Worm (Caenorhabditis elegans) whole organism, L1 larva: ENCODE results near the gene ark-1.
A peak's percentile ranks its signal among the peaks of the same experiment; 100 is the strongest.

Source experiments
- C16A3.4 ChIP-seq: fragments of 150-350 bp; optimal IDR thresholded peaks from 2 replicates; lab custom pipeline; 2014; ENCODE audit warnings: missing biosample characterization, missing genetic modification characterization
- C34B4.2 ChIP-seq: sonication (generic microtip); optimal IDR thresholded peaks from 2 replicates; lab custom pipeline; 2017; ENCODE audit warnings: mild to moderate bottlenecking, missing genetic modification characterization, missing compliant biosample characterization
- aha-1 ChIP-seq: fragments of 150-350 bp; optimal IDR thresholded peaks from 2 replicates; lab custom pipeline; 2014; ENCODE audit warnings: missing biosample characterization, missing genetic modification characterization
- ceh-82 ChIP-seq, 3 experiments: fragments of 150-350 bp in 1 of 3; sonication (generic microtip) in 2 of 3; optimal IDR thresholded peaks; 2 replicates each; lab custom pipeline; 2014 to 2017; ENCODE audit warnings: missing biosample characterization in 3 of 3, missing genetic modification characterization in 3 of 3
- dsc-1 ChIP-seq: sonication (generic microtip); optimal IDR thresholded peaks from 2 replicates; lab custom pipeline; 2016; ENCODE audit warnings: mild to moderate bottlenecking, missing genetic modification characterization, missing compliant biosample characterization
- efl-1 ChIP-seq, 4 experiments: fragments of 150-350 bp; optimal IDR thresholded peaks in 3 of 4; peaks in 1 of 4; 1 replicate in 1 of 4; 2 replicates in 3 of 4; lab custom pipeline; 2014; ENCODE audit warnings: missing biosample characterization in 2 of 4, missing genetic modification characterization in 2 of 4, missing genetic modification reagents in 2 of 4
- efl-3 ChIP-seq: fragments of 200-800 bp; sonication (Bioruptor generic); optimal IDR thresholded peaks from 2 replicates; lab custom pipeline; 2018; ENCODE audit warnings: mild to moderate bottlenecking, missing genetic modification characterization, missing compliant biosample characterization
- fos-1 ChIP-seq: fragments of 150-350 bp; optimal IDR thresholded peaks from 2 replicates; lab custom pipeline; 2014; ENCODE audit warnings: missing biosample characterization, missing genetic modification characterization
- hlh-17 ChIP-seq: fragments of 200-800 bp; sonication (Bioruptor generic); optimal IDR thresholded peaks from 2 replicates; lab custom pipeline; 2018; ENCODE audit warnings: missing genetic modification characterization, mild to moderate bottlenecking, missing compliant biosample characterization, moderate library complexity, borderline replicate concordance
- hlh-4 ChIP-seq: sonication (generic microtip); optimal IDR thresholded peaks from 2 replicates; lab custom pipeline; 2016; ENCODE audit warnings: mild to moderate bottlenecking, missing genetic modification characterization, missing compliant biosample characterization
- lin-15B ChIP-seq: fragments of 150-350 bp; sonication (generic microtip); optimal IDR thresholded peaks from 3 replicates; lab custom pipeline; 2014; ENCODE audit warnings: missing biosample characterization, missing genetic modification characterization
- lir-3 ChIP-seq: sonication (generic microtip); optimal IDR thresholded peaks from 2 replicates; lab custom pipeline; 2016; ENCODE audit warnings: mild to moderate bottlenecking, missing genetic modification characterization, moderate library complexity, missing compliant biosample characterization; ENCODE audit not compliant: poor library complexity
- nhr-47 ChIP-seq: sonication (generic microtip); optimal IDR thresholded peaks from 2 replicates; lab custom pipeline; 2016; ENCODE audit warnings: mild to moderate bottlenecking, missing genetic modification characterization, moderate library complexity, missing compliant biosample characterization
- nhr-71 ChIP-seq: sonication (generic microtip); optimal IDR thresholded peaks from 2 replicates; lab custom pipeline; 2016; ENCODE audit warnings: mild to moderate bottlenecking, missing genetic modification characterization, moderate library complexity, missing compliant biosample characterization
- nhr-84 ChIP-seq: sonication (generic microtip); optimal IDR thresholded peaks from 2 replicates; lab custom pipeline; 2017; ENCODE audit warnings: missing biosample characterization, missing genetic modification characterization
- nhr-85 ChIP-seq: sonication (generic microtip); peaks from one replicate; lab custom pipeline; 2016; ENCODE audit warnings: missing genetic modification characterization, inconsistent platforms, missing compliant biosample characterization
- pag-3 ChIP-seq: sonication (generic microtip); optimal IDR thresholded peaks from 2 replicates; lab custom pipeline; 2017; ENCODE audit warnings: missing genetic modification characterization, mild to moderate bottlenecking, missing compliant biosample characterization, antibody characterized with exemption, borderline replicate concordance; ENCODE audit not compliant: insufficient read depth
- pax-3 ChIP-seq: fragments of 200-800 bp; sonication (Bioruptor generic); optimal IDR thresholded peaks from 2 replicates; lab custom pipeline; 2018; ENCODE audit warnings: mild to moderate bottlenecking, missing genetic modification characterization, moderate library complexity, missing compliant biosample characterization
- swsn-7 ChIP-seq: sonication (generic microtip); optimal IDR thresholded peaks from 2 replicates; lab custom pipeline; 2016; ENCODE audit warnings: missing genetic modification characterization, missing compliant biosample characterization
- tbx-2 ChIP-seq: sonication (generic microtip); optimal IDR thresholded peaks from 2 replicates; lab custom pipeline; 2016; ENCODE audit warnings: missing genetic modification characterization, missing compliant biosample characterization
- unc-62 ChIP-seq: fragments of 150-350 bp; optimal IDR thresholded peaks from 2 replicates; lab custom pipeline; 2014; ENCODE audit warnings: missing biosample characterization, missing genetic modification reagents, missing genetic modification characterization
- unc-86 ChIP-seq: sonication (generic microtip); optimal IDR thresholded peaks from 2 replicates; lab custom pipeline; 2016; ENCODE audit warnings: missing genetic modification characterization, missing compliant biosample characterization
- unc-98 ChIP-seq: fragments of 200-800 bp; sonication (Bioruptor generic); IDR thresholded peaks from 2 replicates; pipeline ENCODE4 v1.3.6; 2022; ENCODE audit warnings: missing genetic modification characterization, missing compliant biosample characterization
- vab-15 ChIP-seq: sonication (generic microtip); optimal IDR thresholded peaks from 2 replicates; lab custom pipeline; 2017; ENCODE audit warnings: missing genotype, mild to moderate bottlenecking, missing genetic modification characterization, missing compliant biosample characterization
- ztf-11 ChIP-seq, 2 experiments: sonication (generic microtip); optimal IDR thresholded peaks; 2 replicates each; lab custom pipeline; 2016 to 2017; ENCODE audit warnings: missing genetic modification characterization in 2 of 2, missing biosample characterization in 1 of 2, missing compliant biosample characterization in 1 of 2

The ark-1 gene

ce11 chrIV:12581046-12581445, 49.8 kb downstream of the ark-1 start, which contains the start of gene K08E7.6:
Gene K08E7.6, minus strand, starts transcription at chrIV:12581146.
- TF ChIP-seq hlh-4 (tag; lab: Kevin White, UChicago) (no peak), aha-1 (no peak), hlh-17 (GFP tag; lab: Kevin White, UChicago) (no peak), nhr-71 (no peak), pag-3 (tag; lab: Kevin White, UChicago) (no peak)

ce11 chrIV:12574265-12574664, 56.6 kb downstream of the ark-1 start:
- no peak for TF ChIP-seq lin-15B (tag; lab: Kevin White, UChicago)
- no peak for TF ChIP-seq lir-3 (tag; lab: Kevin White, UChicago)
- TF ChIP-seq unc-98 (GFP tag; lab: Robert Waterston, UW), result no peak
- TF ChIP-seq efl-1 (optimal IDR thresholded peaks at IDR 0.05; lab: Kevin White, UChicago), result no peak
- TF ChIP-seq efl-1 (GFP tag; optimal IDR thresholded peaks at IDR 0.05 in 1 of 2; lab: Kevin White, UChicago), result no peak
- TF ChIP-seq unc-62 (GFP tag; lab: Kevin White, UChicago), result no peak
- no peak for TF ChIP-seq unc-86 (tag; lab: Kevin White, UChicago)
- TF ChIP-seq dsc-1, result no peak
- TF ChIP-seq ztf-11 (tag; optimal IDR thresholded peaks at IDR 0.05; lab: Kevin White, UChicago), result no peak
- TF ChIP-seq vab-15 (tag; lab: Kevin White, UChicago), result no peak
- TF ChIP-seq swsn-7 (tag; lab: Kevin White, UChicago), result no peak
- TF ChIP-seq C34B4.2 (tag; lab: Kevin White, UChicago), result no peak
- no peak for TF ChIP-seq efl-3 (GFP tag; lab: Kevin White, UChicago)
- no peak for TF ChIP-seq pax-3 (tag; lab: Kevin White, UChicago)
- TF ChIP-seq nhr-84 (tag; lab: Kevin White, UChicago), result no peak
- no peak for TF ChIP-seq nhr-47 (tag; lab: Kevin White, UChicago)

- TF ChIP-seq nhr-85 (tag; lab: Kevin White, UChicago), result peak; percentile 23
- no peak for TF ChIP-seq tbx-2 (tag; lab: Kevin White, UChicago)
- no peak for TF ChIP-seq fos-1 (tag; lab: Kevin White, UChicago)
- no peak for TF ChIP-seq unc-86 (tag; lab: Kevin White, UChicago)
- no peak for TF ChIP-seq C16A3.4 (tag; lab: Kevin White, UChicago)
- TF ChIP-seq ceh-82 (tag; optimal IDR thresholded peaks at IDR 0.05; lab: Kevin White, UChicago), result no peak
Observed at ce11 chrIV:12573068-12573467, 57.8 kb downstream of the ark-1 start, which contains the start of gene K08E7.5. Gene K08E7.5, plus strand, starts transcription at chrIV:12573368.
